Worm (Caenorhabditis elegans): ENCODE results near the gene Y44F5A.1.

DNA sequence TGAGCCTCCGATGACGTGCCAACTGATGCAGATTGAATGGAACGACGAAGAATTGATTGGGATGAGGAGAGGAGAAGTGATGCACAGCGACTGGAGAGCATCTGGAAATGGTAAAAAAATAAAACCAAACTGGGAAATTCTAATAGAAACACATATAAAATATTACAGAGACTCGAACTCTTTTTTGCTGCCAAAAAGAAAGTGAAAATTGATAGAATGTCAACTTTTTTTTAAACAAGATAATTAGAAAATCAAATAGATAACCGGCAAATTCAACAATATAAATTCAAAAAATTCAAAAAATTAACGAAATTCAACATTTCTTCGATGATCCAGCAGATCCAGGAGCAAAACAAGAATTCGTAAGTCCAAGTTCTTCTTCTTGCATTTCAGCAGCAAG, 4.0 kb downstream of the Y44F5A.1 start, which contains the start of gene mrpl-21:
- TF ChIP-seq F13C5.2 (tag; optimal IDR thresholded peaks at IDR 0.05) (no peak), ama-1 (optimal IDR thresholded peaks at IDR 0.05) (no peak), ceh-36 (tag; optimal IDR thresholded peaks at IDR 0.05) (no peak), ceh-13 (GFP tag; optimal IDR thresholded peaks at IDR 0.05) (no peak), hmg-4 (GFP tag; optimal IDR thresholded peaks at IDR 0.05) (no peak), flt-1 (GFP tag; IDR thresholded peaks at IDR 0.05) (no peak), pes-1 (GFP tag; IDR thresholded peaks at IDR 0.05) (no peak), tbx-11 (GFP tag; IDR thresholded peaks at IDR 0.05) (no peak), aly-1 (tag; optimal IDR thresholded peaks at IDR 0.05) (no peak), ets-7 (tag; optimal IDR thresholded peaks at IDR 0.05) (no peak), hmbx-1 (tag; optimal IDR thresholded peaks at IDR 0.05) (no peak)
